Worm (Caenorhabditis elegans) whole organism, late embryonic: Measurements from ENCODE around the gene srw-137.

Experiments used
- C08G9.2 ChIP-seq: sonication (generic microtip); optimal IDR thresholded peaks from 2 replicates; lab custom pipeline; 2016; ENCODE audit warnings: mild to moderate bottlenecking, missing genetic modification characterization, moderate library complexity, missing compliant biosample characterization
- C38D4.7 ChIP-seq: fragments of 200-800 bp; sonication (Bioruptor generic); optimal IDR thresholded peaks from 2 replicates; lab custom pipeline; 2018; ENCODE audit warnings: mild to moderate bottlenecking, missing genetic modification characterization, moderate library complexity, missing compliant biosample characterization
- K09A11.1 ChIP-seq: sonication (generic microtip); optimal IDR thresholded peaks from 2 replicates; lab custom pipeline; 2017; ENCODE audit warnings: antibody characterized with exemption, mild to moderate bottlenecking, missing genetic modification characterization, missing compliant biosample characterization; ENCODE audit not compliant: insufficient read depth
- ahr-1 ChIP-seq: sonication (generic microtip); optimal IDR thresholded peaks from 2 replicates; lab custom pipeline; 2016; ENCODE audit warnings: missing genetic modification characterization, missing compliant biosample characterization
- ceh-14 ChIP-seq: sonication (generic microtip); optimal IDR thresholded peaks from 2 replicates; lab custom pipeline; 2016; ENCODE audit warnings: missing genotype, missing genetic modification characterization, missing compliant biosample characterization
- ceh-18 ChIP-seq: sonication (generic microtip); optimal IDR thresholded peaks from 2 replicates; lab custom pipeline; 2016; ENCODE audit warnings: missing genetic modification characterization, missing compliant biosample characterization
- ceh-19 ChIP-seq: fragments of 200-800 bp; sonication (Bioruptor generic); optimal IDR thresholded peaks from 2 replicates; lab custom pipeline; 2018; ENCODE audit warnings: mild to moderate bottlenecking, missing genetic modification characterization, missing compliant biosample characterization
- ceh-22 ChIP-seq: sonication (generic microtip); optimal IDR thresholded peaks from 2 replicates; lab custom pipeline; 2017; ENCODE audit warnings: missing biosample characterization, missing genetic modification characterization
- ceh-30 ChIP-seq: fragments of 150-350 bp; optimal IDR thresholded peaks from 2 replicates; lab custom pipeline; 2014; ENCODE audit warnings: missing biosample characterization, missing genetic modification characterization
- ceh-31 ChIP-seq: sonication (generic microtip); optimal IDR thresholded peaks from 2 replicates; lab custom pipeline; 2016; ENCODE audit warnings: missing genetic modification characterization, missing compliant biosample characterization
- ceh-34 ChIP-seq: sonication (generic microtip); optimal IDR thresholded peaks from 2 replicates; lab custom pipeline; 2016; ENCODE audit warnings: mild to moderate bottlenecking, missing genetic modification characterization, missing compliant biosample characterization
- ceh-45 ChIP-seq: fragments of 200-800 bp; sonication (Bioruptor generic); IDR thresholded peaks from 2 replicates; pipeline ENCODE4 v1.3.6; 2022; ENCODE audit warnings: missing genetic modification reagents, missing genetic modification characterization, missing compliant biosample characterization
- ceh-6 ChIP-seq: fragments of 200-800 bp; sonication (Bioruptor generic); optimal IDR thresholded peaks from 2 replicates; lab custom pipeline; 2018; ENCODE audit warnings: mild to moderate bottlenecking, missing genetic modification characterization, missing compliant biosample characterization
- ceh-9 ChIP-seq: sonication (generic microtip); optimal IDR thresholded peaks from 2 replicates; lab custom pipeline; 2016; ENCODE audit warnings: mild to moderate bottlenecking, missing genetic modification characterization, inconsistent platforms, missing compliant biosample characterization
- elt-2 ChIP-seq: sonication (generic microtip); optimal IDR thresholded peaks from 2 replicates; lab custom pipeline; 2016; ENCODE audit warnings: missing genetic modification reagents, missing genetic modification characterization, missing compliant biosample characterization
- eyg-1 ChIP-seq: sonication (generic microtip); optimal IDR thresholded peaks from 2 replicates; lab custom pipeline; 2016; ENCODE audit warnings: missing genotype, missing genetic modification characterization, missing compliant biosample characterization
- hlh-13 ChIP-seq: fragments of 200-800 bp; sonication (Bioruptor generic); optimal IDR thresholded peaks from 2 replicates; lab custom pipeline; 2018; ENCODE audit warnings: mild to moderate bottlenecking, missing genetic modification characterization, missing compliant biosample characterization
- hlh-30 ChIP-seq: sonication (generic microtip); optimal IDR thresholded peaks from 2 replicates; lab custom pipeline; 2017; ENCODE audit warnings: antibody characterized with exemption, missing genetic modification characterization, missing compliant biosample characterization; ENCODE audit not compliant: insufficient read depth
- hlh-6 ChIP-seq: sonication (generic microtip); optimal IDR thresholded peaks from 2 replicates; lab custom pipeline; 2016; ENCODE audit warnings: missing genotype, missing genetic modification characterization, missing compliant biosample characterization
- hlh-8 ChIP-seq: sonication (generic microtip); optimal IDR thresholded peaks from 2 replicates; lab custom pipeline; 2016; ENCODE audit warnings: missing genotype, missing genetic modification characterization, missing compliant biosample characterization
- lin-11 ChIP-seq: fragments of 200-800 bp; sonication (Bioruptor generic); optimal IDR thresholded peaks from 2 replicates; lab custom pipeline; 2018; ENCODE audit warnings: mild to moderate bottlenecking, missing genetic modification characterization, missing compliant biosample characterization
- nfya-1 ChIP-seq: sonication (generic microtip); optimal IDR thresholded peaks from 2 replicates; lab custom pipeline; 2017; ENCODE audit warnings: missing genetic modification characterization, mild to moderate bottlenecking, missing compliant biosample characterization, antibody characterized with exemption, moderate library complexity
- nhr-11 ChIP-seq: fragments of 150-350 bp; optimal IDR thresholded peaks from 2 replicates; lab custom pipeline; 2014; ENCODE audit warnings: missing biosample characterization, missing genetic modification characterization
- odd-2 ChIP-seq: sonication (generic microtip); optimal IDR thresholded peaks from 2 replicates; lab custom pipeline; 2017; ENCODE audit warnings: antibody characterized with exemption, mild to moderate bottlenecking, missing genetic modification characterization, missing compliant biosample characterization
- pat-9 ChIP-seq: fragments of 200-800 bp; sonication (Bioruptor generic); optimal IDR thresholded peaks from 2 replicates; lab custom pipeline; 2018; ENCODE audit warnings: mild to moderate bottlenecking, missing genetic modification characterization, moderate library complexity, missing compliant biosample characterization
- pha-2 ChIP-seq: sonication (generic microtip); optimal IDR thresholded peaks from 2 replicates; lab custom pipeline; 2017; ENCODE audit warnings: mild to moderate bottlenecking, missing genetic modification characterization, missing compliant biosample characterization
- pqm-1 ChIP-seq: sonication (generic microtip); optimal IDR thresholded peaks from 2 replicates; lab custom pipeline; 2016; ENCODE audit warnings: missing genetic modification characterization, missing compliant biosample characterization
- pros-1 ChIP-seq: fragments of 150-350 bp; optimal IDR thresholded peaks from 2 replicates; lab custom pipeline; 2014; ENCODE audit warnings: missing biosample characterization, missing genetic modification reagents, missing genetic modification characterization
- sox-2 ChIP-seq: fragments of 200-800 bp; sonication (Bioruptor generic); IDR thresholded peaks from 2 replicates; pipeline ENCODE4 v1.3.6; 2022; ENCODE audit warnings: missing genetic modification reagents, missing genetic modification characterization, missing compliant biosample characterization
- syd-9 ChIP-seq: sonication (generic microtip); optimal IDR thresholded peaks from 2 replicates; lab custom pipeline; 2016; ENCODE audit warnings: mild to moderate bottlenecking, missing genetic modification characterization, moderate library complexity, missing compliant biosample characterization
- tbx-2 ChIP-seq: sonication (generic microtip); optimal IDR thresholded peaks from 2 replicates; lab custom pipeline; 2016; ENCODE audit warnings: missing genetic modification characterization, missing compliant biosample characterization
- tbx-7 ChIP-seq: sonication (generic microtip); optimal IDR thresholded peaks from 2 replicates; lab custom pipeline; 2016; ENCODE audit warnings: missing genotype, missing genetic modification characterization, missing compliant biosample characterization
- unc-42 ChIP-seq: sonication (generic microtip); optimal IDR thresholded peaks from 2 replicates; lab custom pipeline; 2016; ENCODE audit warnings: missing genotype, missing genetic modification characterization, missing compliant biosample characterization
- zip-5 ChIP-seq: sonication (generic microtip); optimal IDR thresholded peaks from 2 replicates; lab custom pipeline; 2016; ENCODE audit warnings: missing genetic modification characterization, missing compliant biosample characterization

Gene srw-137

DNA sequence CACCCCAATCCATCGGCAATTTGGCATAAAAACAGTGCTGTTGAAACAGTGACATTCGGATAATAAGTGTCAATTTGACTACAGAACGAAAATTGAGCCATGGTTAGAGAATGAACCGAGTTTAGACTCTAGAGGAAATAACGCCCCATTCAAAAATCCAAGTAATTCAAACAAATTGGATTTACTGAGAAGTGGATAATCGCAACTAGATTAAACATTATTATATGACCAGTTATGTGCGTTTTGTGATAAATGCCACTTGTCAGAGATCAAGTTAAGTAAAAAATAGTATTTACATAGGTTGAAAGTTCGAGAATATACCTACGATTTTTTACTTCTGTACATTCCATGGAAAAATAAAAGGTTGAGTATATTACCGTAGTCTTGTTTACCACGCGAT lies 41.5 kb upstream of the srw-137 start, which contains the start of gene srw-139:
Gene srw-139, minus strand, starts transcription at position 101 of the 400 bp plus-strand sequence.
- no peak for TF ChIP-seq hlh-13 (GFP tag; lab: Kevin White, UChicago)
- TF ChIP-seq ahr-1 (tag; lab: Kevin White, UChicago) = no peak
- no peak for TF ChIP-seq lin-11 (tag; lab: Kevin White, UChicago)
- no peak for TF ChIP-seq zip-5 (tag; lab: Kevin White, UChicago)
- TF ChIP-seq odd-2 (tag; lab: Kevin White, UChicago) = no peak
- TF ChIP-seq ceh-45 (GFP tag; lab: Robert Waterston, UW) = no peak
- no peak for TF ChIP-seq ceh-18
- no peak for TF ChIP-seq ceh-22 (tag; lab: Kevin White, UChicago)
- no peak for TF ChIP-seq pha-2 (tag; lab: Kevin White, UChicago)
- no peak for TF ChIP-seq syd-9 (tag; lab: Kevin White, UChicago)
- no peak for TF ChIP-seq eyg-1 (tag; lab: Kevin White, UChicago)
- TF ChIP-seq nfya-1 (tag; lab: Kevin White, UChicago) = no peak
- no peak for TF ChIP-seq ceh-9
- no peak for TF ChIP-seq C08G9.2 (tag; lab: Kevin White, UChicago)
- no peak for TF ChIP-seq ceh-31 (tag; lab: Kevin White, UChicago)
- TF ChIP-seq K09A11.1 (tag; lab: Kevin White, UChicago) = no peak
- TF ChIP-seq pat-9 (tag; lab: Kevin White, UChicago) = no peak
- TF ChIP-seq, all 69 proteins: peak for 0

ce11 chrV:2983351-2983750 lies 39.6 kb upstream of the srw-137 start, which contains the start of gene srw-117:
Gene srw-117, minus strand, starts transcription at chrV:2983451.
- TF ChIP-seq ceh-14 (no peak), tbx-2 (no peak), hlh-6 (no peak), K09A11.1 (tag; lab: Kevin White, UChicago) (no peak)

DNA sequence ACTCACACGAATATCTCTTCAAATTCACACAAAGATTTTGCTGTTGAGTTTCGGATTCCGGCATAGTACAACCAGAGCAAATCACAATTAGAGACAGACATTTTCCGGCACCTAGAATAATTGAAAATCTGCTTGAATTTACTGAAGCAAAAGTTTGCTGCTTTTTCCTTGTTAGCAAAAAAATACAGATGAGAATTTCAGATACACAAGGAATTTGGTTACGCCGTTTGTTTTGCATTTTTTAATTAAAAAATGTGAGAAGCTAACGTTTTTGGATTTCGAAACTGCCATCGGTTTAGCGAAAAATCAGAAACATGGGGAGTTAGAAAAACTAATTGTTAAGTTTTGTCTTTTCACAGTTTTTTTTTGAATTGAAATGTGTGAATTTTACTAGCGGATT lies 36.2 kb upstream of the srw-137 start, which contains the start of gene srw-118:
Gene srw-118, minus strand, starts transcription at position 101 of the 400 bp plus-strand sequence.
- TF ChIP-seq nhr-11 (tag; lab: Kevin White, UChicago) (no peak), hlh-8 (tag; lab: Kevin White, UChicago) (no peak), hlh-30 (tag; lab: Kevin White, UChicago) (no peak), zip-5 (tag; lab: Kevin White, UChicago) (no peak), odd-2 (tag; lab: Kevin White, UChicago) (no peak), sox-2 (GFP tag; lab: Robert Waterston, UW) (no peak), unc-42 (tag; lab: Kevin White, UChicago) (no peak), elt-2 (no peak), ceh-6 (no peak), pqm-1 (tag; lab: Kevin White, UChicago) (no peak), hlh-6 (no peak), ceh-31 (tag; lab: Kevin White, UChicago) (no peak), K09A11.1 (tag; lab: Kevin White, UChicago) (no peak)

ce11 chrV:2976287-2976686 lies 32.5 kb upstream of the srw-137 start, which contains the start of gene srw-124:
Gene srw-124, plus strand, starts transcription at chrV:2976587.
- no peak for TF ChIP-seq ceh-34 (tag; lab: Kevin White, UChicago)
- TF ChIP-seq ceh-31 (tag; lab: Kevin White, UChicago) = no peak
- no peak for TF ChIP-seq pros-1 (tag; lab: Kevin White, UChicago)
- no peak for TF ChIP-seq tbx-7 (tag; lab: Kevin White, UChicago)
- TF ChIP-seq C38D4.7 (GFP tag; lab: Kevin White, UChicago) = no peak
- TF ChIP-seq pat-9 (tag; lab: Kevin White, UChicago) = no peak
- TF ChIP-seq ceh-6 = no peak
- TF ChIP-seq pha-2 (tag; lab: Kevin White, UChicago) = no peak
- TF ChIP-seq syd-9 (tag; lab: Kevin White, UChicago) = no peak
- TF ChIP-seq ceh-19 (GFP tag; lab: Kevin White, UChicago) = no peak
- no peak for TF ChIP-seq ceh-30 (tag; lab: Kevin White, UChicago)
- TF ChIP-seq, all 69 proteins: peak for 0
